Worm (Caenorhabditis elegans): ENCODE data around the gene F49F1.10.

Gene F49F1.10

ce11 chrIV:4093087-4093486 lies 45.8 kb downstream of the F49F1.10 start (continued):
- TF ChIP-seq sptf-1 (tag; optimal IDR thresholded peaks at IDR 0.05) (no peak), nhr-47 (tag; optimal IDR thresholded peaks at IDR 0.05) (peak; percentile 87), efl-3 (GFP tag; optimal IDR thresholded peaks at IDR 0.05) (no peak), hlh-17 (GFP tag; optimal IDR thresholded peaks at IDR 0.05; ENCODE audit: borderline replicate concordance) (no peak), dsc-1 (tag; optimal IDR thresholded peaks at IDR 0.05) (peak; percentile 70), ceh-8 (GFP tag; optimal IDR thresholded peaks at IDR 0.05) (no peak), nhr-90 (tag; optimal IDR thresholded peaks at IDR 0.05; ENCODE audit: poor library complexity) (peak; percentile 68), alr-1 (tag; optimal IDR thresholded peaks at IDR 0.05; ENCODE audit: borderline replicate concordance) (no peak), nhr-85 (tag) (peak; percentile 90), lin-15B (tag; optimal IDR thresholded peaks at IDR 0.05) (no peak), mdl-1 (tag; optimal IDR thresholded peaks at IDR 0.05) (peak in 1 of 2 experiments; percentile 45), unc-86 (tag; optimal IDR thresholded peaks at IDR 0.05) (peak; percentile 80), unc-130 (tag; optimal IDR thresholded peaks at IDR 0.05) (no peak), fkh-10 (GFP tag; optimal IDR thresholded peaks at IDR 0.05) (no peak), jun-1 (tag; optimal IDR thresholded peaks at IDR 0.05) (peak; percentile 76), xbp-1 (tag; optimal IDR thresholded peaks at IDR 0.05) (peak; percentile 81), lin-13 (GFP tag; optimal IDR thresholded peaks at IDR 0.05) (peak; percentile 32), fkh-8 (tag; optimal IDR thresholded peaks at IDR 0.05) (peak; percentile 74), mef-2 (tag; optimal IDR thresholded peaks at IDR 0.05) (peak; percentile 67), C16A3.4 (tag; optimal IDR thresholded peaks at IDR 0.05) (peak; percentile 11), zag-1 (tag; optimal IDR thresholded peaks at IDR 0.05) (no peak), tlp-1 (tag; optimal IDR thresholded peaks at IDR 0.05) (no peak), aha-1 (tag; optimal IDR thresholded peaks at IDR 0.05) (no peak), nhr-71 (tag; optimal IDR thresholded peaks at IDR 0.05) (peak; percentile 92), lin-39 (tag; optimal IDR thresholded peaks at IDR 0.05) (peak; percentile 53), dpl-1 (GFP tag; optimal IDR thresholded peaks at IDR 0.05) (peak; percentile 21 to 58 (median 55)), nhr-237 (tag; optimal IDR thresholded peaks at IDR 0.05) (peak; percentile 1), lir-3 (tag; optimal IDR thresholded peaks at IDR 0.05; ENCODE audit: poor library complexity) (no peak), C04F5.9 (tag; optimal IDR thresholded peaks at IDR 0.05) (peak; percentile 17), skn-1 (tag; optimal IDR thresholded peaks at IDR 0.05) (peak; percentile 76), tbx-2 (tag; optimal IDR thresholded peaks at IDR 0.05) (peak; percentile 80), ets-5 (GFP tag; IDR thresholded peaks at IDR 0.05) (no peak), unc-30 (tag; optimal IDR thresholded peaks at IDR 0.05) (no peak), elt-3 (tag; optimal IDR thresholded peaks at IDR 0.05) (peak in 2 of 6 experiments; percentile 19 to 36), aly-2 (tag; optimal IDR thresholded peaks at IDR 0.05) (peak; percentile 19), pqm-1 (tag; optimal IDR thresholded peaks at IDR 0.05) (no peak), egl-13 (tag; optimal IDR thresholded peaks at IDR 0.05) (peak; percentile 78), snpc-4 (tag; optimal IDR thresholded peaks at IDR 0.05) (peak; percentile 42), lsy-2 (tag; optimal IDR thresholded peaks at IDR 0.05) (peak; percentile 75 to 77), egl-27 (tag; optimal IDR thresholded peaks at IDR 0.05) (peak; percentile 4 to 58), nhr-76 (tag; optimal IDR thresholded peaks at IDR 0.05) (no peak), nhr-11 (tag; optimal IDR thresholded peaks at IDR 0.05) (peak; percentile 40)
